Worm (Caenorhabditis elegans): ENCODE data around the gene unc-104.

The unc-104 gene

DNA sequence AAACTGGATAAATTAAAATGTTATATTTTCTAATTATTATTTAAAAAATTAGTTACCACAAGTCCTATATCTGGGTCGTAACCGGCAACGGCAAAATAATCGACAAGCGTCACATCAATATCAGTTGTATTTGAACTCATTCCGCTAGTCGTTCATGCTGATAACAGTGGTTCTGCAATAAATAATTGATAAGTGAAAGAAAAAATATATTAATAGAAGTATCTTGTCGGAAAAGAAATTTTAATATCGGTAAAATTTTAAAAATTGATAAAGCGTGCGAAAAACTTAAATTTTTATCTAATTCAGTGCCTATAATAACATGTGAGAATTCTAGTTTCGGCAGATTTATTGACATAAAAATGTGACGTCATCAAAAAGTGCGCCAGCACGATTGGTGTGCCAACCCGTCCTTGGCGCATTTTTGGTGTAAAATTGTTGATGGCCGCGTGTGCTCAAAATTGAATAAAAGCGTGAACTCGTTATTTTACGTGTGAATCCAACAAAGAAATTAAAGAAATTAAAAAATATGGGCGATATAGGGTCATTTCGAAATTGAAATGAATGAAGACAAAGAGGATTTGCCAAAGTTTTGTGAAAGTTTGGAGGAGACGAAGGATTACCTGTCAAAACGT lies 27.7 kb downstream of the unc-104 start, which contains the start of the genes lst-6 and lst-5:
Gene lst-6 (minus strand): TSS at position 140 of the 632 bp plus-strand sequence.
Gene lst-5 (plus strand): TSS at position 544 of the 632 bp plus-strand sequence.
- TF ChIP-seq pha-2 (tag; optimal IDR thresholded peaks at IDR 0.05): no peak
- no peak for TF ChIP-seq gmeb-2 (tag; optimal IDR thresholded peaks at IDR 0.05)
- TF ChIP-seq hlh-30 (tag; optimal IDR thresholded peaks at IDR 0.05; ENCODE audit: insufficient read depth): peak; percentile 41
- peak; percentile 23 for TF ChIP-seq dve-1 (tag; optimal IDR thresholded peaks at IDR 0.05)
- peak; percentile 72 for TF ChIP-seq unc-42 (tag; optimal IDR thresholded peaks at IDR 0.05)
- no peak for TF ChIP-seq ttx-3 (tag; optimal IDR thresholded peaks at IDR 0.05)
- peak; percentile 24 for TF ChIP-seq ceh-48 (tag; optimal IDR thresholded peaks at IDR 0.05)
- no peak for TF ChIP-seq npax-4 (tag; optimal IDR thresholded peaks at IDR 0.05)
- TF ChIP-seq ets-4 (tag; optimal IDR thresholded peaks at IDR 0.05): peak; percentile 11
- no peak for TF ChIP-seq pax-1 (tag; optimal IDR thresholded peaks at IDR 0.05)
- TF ChIP-seq fkh-6 (tag; optimal IDR thresholded peaks at IDR 0.05): no peak
- TF ChIP-seq elt-2 (tag; optimal IDR thresholded peaks at IDR 0.05): peak; percentile 86
- TF ChIP-seq nfya-1 (tag; optimal IDR thresholded peaks at IDR 0.05): peak; percentile 45
- TF ChIP-seq tbx-2 (tag; optimal IDR thresholded peaks at IDR 0.05): peak; percentile 58

DNA sequence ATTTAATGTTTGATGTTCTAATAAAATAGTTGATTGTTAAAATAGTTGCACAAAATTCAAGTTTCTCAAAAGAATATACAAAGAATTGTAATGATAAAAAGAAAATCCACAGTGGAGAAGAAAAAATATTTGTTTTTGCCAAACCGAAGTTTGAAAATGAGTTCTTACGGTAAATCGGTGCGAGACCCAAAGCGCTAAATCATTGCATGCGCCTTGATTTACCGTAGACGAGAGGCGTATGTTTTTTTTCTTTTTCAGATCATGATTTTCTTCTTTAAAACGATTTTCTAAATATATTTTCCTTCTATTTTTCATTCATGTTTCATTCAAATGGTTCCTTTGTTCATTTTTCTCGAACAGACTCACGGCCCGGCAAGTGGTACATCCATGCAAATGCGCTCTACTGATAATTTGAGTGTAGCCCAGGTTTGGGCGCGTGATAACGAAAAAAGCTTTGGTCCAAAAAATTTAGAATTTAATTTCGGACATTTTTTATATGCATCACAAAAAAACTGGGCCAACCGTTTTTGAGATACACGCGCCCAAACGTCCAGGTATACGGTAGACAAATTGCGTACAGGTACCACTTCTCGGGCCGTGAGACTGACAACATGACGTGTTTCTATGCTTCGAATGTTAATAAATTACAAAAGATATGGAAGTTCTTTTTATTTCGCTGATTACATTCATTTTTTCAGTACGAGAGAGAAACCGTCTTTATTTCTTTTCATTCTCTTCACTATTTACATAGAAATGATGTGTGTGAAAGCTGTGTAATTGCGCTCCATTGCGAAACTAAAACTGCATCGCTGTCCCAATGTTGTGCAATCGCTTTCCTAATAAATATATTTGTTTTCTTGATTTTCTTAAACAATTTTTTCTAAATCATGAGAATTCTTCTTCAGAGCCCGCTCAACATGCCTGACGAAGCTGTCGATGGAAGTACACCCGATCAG lies 30.4 kb downstream of the unc-104 start, which contains the start of gene znf-598:
Gene znf-598 (plus strand): TSS at position 906 of the 956 bp plus-strand sequence.
- no peak for TF ChIP-seq nhr-11 (tag; optimal IDR thresholded peaks at IDR 0.05)
- no peak for TF ChIP-seq unc-3 (GFP tag; conservative IDR thresholded peaks at IDR 0.05)
- peak; percentile 16 for TF ChIP-seq unc-3 (tag; optimal IDR thresholded peaks at IDR 0.05)
- peak; percentile 10 for TF ChIP-seq nfya-1 (tag; optimal IDR thresholded peaks at IDR 0.05)

DNA sequence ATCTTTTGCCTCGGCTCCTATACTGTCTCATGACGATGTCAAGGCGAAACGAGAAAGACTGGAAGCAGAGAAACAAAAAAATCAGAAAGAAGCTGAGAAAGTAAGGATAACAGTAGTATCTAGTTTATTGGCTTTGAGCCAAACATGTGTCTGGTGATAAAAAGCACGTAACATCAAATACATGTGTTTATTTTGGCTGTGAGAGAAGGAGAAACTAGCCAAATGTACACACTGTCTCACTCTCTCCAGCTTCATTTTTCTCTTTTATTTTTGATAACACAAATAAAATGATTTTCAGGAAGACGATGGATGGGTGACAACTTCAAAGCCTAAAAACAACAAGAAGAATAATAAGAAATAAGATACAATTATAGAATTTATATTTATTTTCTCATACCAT lies 34.7 kb downstream of the unc-104 start:
- TF ChIP-seq nhr-11 (tag; optimal IDR thresholded peaks at IDR 0.05) (no peak), unc-42 (tag; optimal IDR thresholded peaks at IDR 0.05) (no peak), fax-1 (tag; optimal IDR thresholded peaks at IDR 0.05) (no peak), nfya-1 (tag; optimal IDR thresholded peaks at IDR 0.05) (no peak), ztf-16 (tag; optimal IDR thresholded peaks at IDR 0.05) (no peak), mec-3 (tag; optimal IDR thresholded peaks at IDR 0.05; ENCODE audit: borderline replicate concordance) (no peak), dmd-4 (tag; optimal IDR thresholded peaks at IDR 0.05; ENCODE audit: borderline replicate concordance) (no peak), tbx-2 (tag; optimal IDR thresholded peaks at IDR 0.05) (no peak), unc-3 (GFP tag; conservative IDR thresholded peaks at IDR 0.05) (no peak), unc-3 (tag; optimal IDR thresholded peaks at IDR 0.05) (no peak), C38D4.7 (GFP tag; optimal IDR thresholded peaks at IDR 0.05) (no peak), K09A11.1 (tag; optimal IDR thresholded peaks at IDR 0.05; ENCODE audit: insufficient read depth) (no peak), sox-4 (tag; optimal IDR thresholded peaks at IDR 0.05) (no peak), ama-1 (optimal IDR thresholded peaks at IDR 0.05) (no peak), ceh-31 (tag; optimal IDR thresholded peaks at IDR 0.05) (no peak), tbx-7 (tag; optimal IDR thresholded peaks at IDR 0.05) (no peak), sox-2 (GFP tag; IDR thresholded peaks at IDR 0.05) (no peak), F13H6.1 (tag; optimal IDR thresholded peaks at IDR 0.05) (no peak), pha-4 (tag; optimal IDR thresholded peaks at IDR 0.05) (no peak)

DNA sequence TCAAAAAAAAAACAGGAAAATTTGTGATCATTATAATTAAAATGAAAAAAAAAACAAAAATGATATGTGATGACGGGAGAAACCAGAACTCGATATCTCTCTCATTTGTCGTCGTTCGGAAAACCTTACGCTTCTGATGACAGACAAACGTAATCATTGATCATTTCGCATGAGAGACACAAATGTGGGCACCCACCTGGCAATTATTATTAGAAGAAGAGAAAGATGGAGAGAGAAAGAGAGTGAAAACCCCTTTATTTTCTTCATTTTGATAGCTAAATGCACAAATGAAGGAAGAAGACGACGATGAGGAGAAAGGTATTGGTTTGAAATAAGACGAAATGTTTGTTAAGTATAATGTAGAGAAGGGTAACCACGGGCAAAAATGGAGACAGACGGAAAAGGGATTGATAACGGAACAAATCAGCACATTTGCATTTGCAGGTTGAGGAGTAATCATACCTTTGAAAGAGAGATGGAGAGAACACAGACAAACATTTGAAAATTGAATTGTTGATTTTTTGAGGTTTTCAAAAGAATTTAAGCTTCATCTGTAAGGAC lies 36.4 kb downstream of the unc-104 start:
- no peak for TF ChIP-seq nhr-232 (tag; optimal IDR thresholded peaks at IDR 0.05)
- TF ChIP-seq ceh-14 (tag; optimal IDR thresholded peaks at IDR 0.05): peak; percentile 11
- TF ChIP-seq elt-2 (tag; optimal IDR thresholded peaks at IDR 0.05): peak; percentile 2
- TF ChIP-seq nfya-1 (tag; optimal IDR thresholded peaks at IDR 0.05): peak; percentile 12

All from whole organism, late embryonic.